Worm (Caenorhabditis elegans) whole organism, mixed stage, embryonic: ENCODE results near the gene srab-25.

Experiments used
- elt-1 ChIP-seq: sonication (generic microtip); optimal IDR thresholded peaks from 2 replicates; lab custom pipeline; 2017; ENCODE audit warnings: missing genetic modification characterization, mild to moderate bottlenecking, missing compliant biosample characterization, antibody characterized with exemption, moderate library complexity, borderline replicate concordance; ENCODE audit not compliant: insufficient read depth
- pha-4 ChIP-seq: fragments of 150-350 bp; optimal IDR thresholded peaks from 2 replicates; lab custom pipeline; 2018; ENCODE audit warnings: missing biosample characterization, missing genetic modification reagents, missing genetic modification characterization
- snpc-4 ChIP-seq: fragments of 150-350 bp; optimal IDR thresholded peaks from 2 replicates; lab custom pipeline; 2014; ENCODE audit warnings: missing biosample characterization, missing genetic modification characterization
- unc-62 ChIP-seq: fragments of 150-350 bp; optimal IDR thresholded peaks from 2 replicates; lab custom pipeline; 2014; ENCODE audit warnings: missing biosample characterization, missing genetic modification reagents, missing genetic modification characterization

DNA sequence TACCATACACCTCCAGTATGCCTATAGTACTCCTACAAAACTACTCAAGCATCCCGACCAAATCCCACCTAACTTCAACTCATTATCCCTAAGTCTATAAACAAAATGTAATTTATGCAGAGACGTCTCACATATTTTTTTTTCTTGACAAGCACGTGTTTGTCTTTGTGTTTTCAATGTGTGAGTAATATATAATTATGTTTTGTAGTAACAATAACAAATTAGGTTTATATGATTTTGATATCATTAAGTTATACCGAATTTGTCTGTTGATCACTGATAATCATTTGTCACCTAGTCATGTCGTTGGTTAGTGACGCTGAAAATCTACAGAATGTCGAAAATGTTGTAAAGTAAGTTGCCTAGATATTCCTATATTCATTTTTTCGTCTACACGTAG, 21.0 kb downstream of the srab-25 start, which contains the start of gene srw-102:
- no peak for TF ChIP-seq snpc-4
- no peak for TF ChIP-seq unc-62 (GFP tag; lab: Kevin White, UChicago)
- no peak for TF ChIP-seq pha-4
- no peak for TF ChIP-seq elt-1
